Worm (Caenorhabditis elegans): ENCODE results near the gene Y97E10AR.2.

ce11 chrV:8027429-8028142 lies 31.6 kb downstream of the Y97E10AR.2 start:
- TF ChIP-seq nfya-1 (tag; optimal IDR thresholded peaks at IDR 0.05), result no peak
- TF ChIP-seq tbx-2 (tag; optimal IDR thresholded peaks at IDR 0.05), result no peak
- TF ChIP-seq rnt-1 (tag; optimal IDR thresholded peaks at IDR 0.05), result no peak
- no peak for TF ChIP-seq nhr-11 (tag; optimal IDR thresholded peaks at IDR 0.05)
- no peak for TF ChIP-seq ceh-48 (tag; optimal IDR thresholded peaks at IDR 0.05)
- TF ChIP-seq ets-4 (tag; optimal IDR thresholded peaks at IDR 0.05), result no peak
- no peak for TF ChIP-seq hlh-13 (GFP tag; optimal IDR thresholded peaks at IDR 0.05)
